Worm (Caenorhabditis elegans) whole organism, early embryonic: ENCODE measurements around the gene Y75B12A.2.

Experiments used
- B0310.2 ChIP-seq: sonication (generic microtip); optimal IDR thresholded peaks from 2 replicates; lab custom pipeline; 2016; ENCODE audit warnings: mild to moderate bottlenecking, missing genetic modification characterization, missing compliant biosample characterization
- F13C5.2 ChIP-seq: sonication (generic microtip); optimal IDR thresholded peaks from 2 replicates; lab custom pipeline; 2017; ENCODE audit warnings: mild to moderate bottlenecking, missing genetic modification characterization, inconsistent platforms, missing compliant biosample characterization
- aly-1 ChIP-seq: sonication (generic microtip); optimal IDR thresholded peaks from 2 replicates; lab custom pipeline; 2016; ENCODE audit warnings: missing genetic modification characterization, missing compliant biosample characterization
- ama-1 ChIP-seq: fragments of 150-350 bp; optimal IDR thresholded peaks from 2 replicates; lab custom pipeline; 2014
- ceh-36 ChIP-seq: sonication (generic microtip); optimal IDR thresholded peaks from 2 replicates; lab custom pipeline; 2016; ENCODE audit warnings: missing genetic modification characterization, inconsistent platforms, missing compliant biosample characterization
- flt-1 ChIP-seq: fragments of 200-800 bp; sonication (Bioruptor generic); IDR thresholded peaks from 2 replicates; pipeline ENCODE4 v1.3.6; 2022; ENCODE audit warnings: missing genetic modification characterization, missing compliant biosample characterization
- hmbx-1 ChIP-seq: sonication (generic microtip); optimal IDR thresholded peaks from 2 replicates; lab custom pipeline; 2016; ENCODE audit warnings: mild to moderate bottlenecking, missing genetic modification characterization, missing compliant biosample characterization
- sea-1 ChIP-seq: fragments of 200-800 bp; sonication (Bioruptor generic); conservative IDR thresholded peaks from 2 replicates; pipeline ENCODE4 v1.3.6; 2022; ENCODE audit warnings: missing genetic modification characterization, missing compliant biosample characterization
- tbx-11 ChIP-seq: fragments of 200-800 bp; sonication (Bioruptor generic); IDR thresholded peaks from 2 replicates; pipeline ENCODE4 v1.3.6; 2022; ENCODE audit warnings: missing genetic modification characterization, missing compliant biosample characterization
- tbx-37 ChIP-seq: fragments of 200-800 bp; sonication (Bioruptor generic); conservative IDR thresholded peaks from 2 replicates; pipeline ENCODE4 v1.3.6; 2022; ENCODE audit warnings: missing genetic modification reagents, missing genetic modification characterization, missing compliant biosample characterization

ce11 chrV:15119517-15119916 lies 10.2 kb downstream of the Y75B12A.2 start, which contains the start of gene flor-1:
- no peak for TF ChIP-seq aly-1 (tag; lab: Kevin White, UChicago)
- TF ChIP-seq tbx-11 (GFP tag; lab: Robert Waterston, UW), result no peak
- TF ChIP-seq flt-1 (GFP tag; lab: Robert Waterston, UW), result no peak
- TF ChIP-seq tbx-37, result no peak
- no peak for TF ChIP-seq sea-1
- TF ChIP-seq ama-1 (lab: Kevin White, UChicago), result no peak
- TF ChIP-seq B0310.2 (tag; lab: Kevin White, UChicago), result no peak
- no peak for TF ChIP-seq ceh-36 (tag; lab: Kevin White, UChicago)
- no peak for TF ChIP-seq hmbx-1 (tag; lab: Kevin White, UChicago)
- TF ChIP-seq F13C5.2 (tag; lab: Kevin White, UChicago), result no peak
